Worm (Caenorhabditis elegans): ENCODE measurements around the gene R53.8.

- TF ChIP-seq lin-38 (GFP tag; IDR thresholded peaks at IDR 0.05), result no peak
- TF ChIP-seq egl-27 (tag; optimal IDR thresholded peaks at IDR 0.05), result no peak
- no peak for TF ChIP-seq zag-1 (tag; optimal IDR thresholded peaks at IDR 0.05)
- no peak for TF ChIP-seq nhr-11 (tag; optimal IDR thresholded peaks at IDR 0.05)
- TF ChIP-seq ceh-62 (tag; optimal IDR thresholded peaks at IDR 0.05), result no peak
- TF ChIP-seq snpc-4 (tag; optimal IDR thresholded peaks at IDR 0.05), result no peak
- TF ChIP-seq daf-8 (GFP tag; IDR thresholded peaks at IDR 0.05), result no peak
- TF ChIP-seq ZK546.5 (tag; optimal IDR thresholded peaks at IDR 0.05), result no peak
- TF ChIP-seq dmd-6 (GFP tag; IDR thresholded peaks at IDR 0.05), result no peak
- TF ChIP-seq dpl-1 (GFP tag; optimal IDR thresholded peaks at IDR 0.05), result no peak
- TF ChIP-seq nhr-6 (tag; optimal IDR thresholded peaks at IDR 0.05), result no peak
- no peak for TF ChIP-seq ceh-20 (GFP tag; IDR thresholded peaks at IDR 0.05)
- TF ChIP-seq fos-1 (tag; optimal IDR thresholded peaks at IDR 0.05), result no peak
- TF ChIP-seq hlh-30 (tag; optimal IDR thresholded peaks at IDR 0.05; ENCODE audit: insufficient read depth), result no peak
Observed at ce11 chrII:9943246-9943645, 33.3 kb upstream of the R53.8 start.

Measured in whole organism, L4 larva.